In genomic region chr3L:19073029-19073908, dm6 we compare ENCODE assay signal across 1 fruit fly cellular context.
TF ChIP-seq lines count a peak whose summit lies in the region.

No protein-coding gene starts in this region.

TF ChIP-seq in whole organism, embryonic, 481 proteins besides CTCF, POLR2A, EP300 and RAD21 (continued from another document and continues in another):
- TF ChIP-seq ara (GFP tag; IDR thresholded peaks at IDR 0.05; lab: Robert Waterston, UW), result peak; percentile 32; the same call in 1 of the 2 replicates
- 0 out of 2 replicates have a peak, but pooled peaks have one; percentile 6 for TF ChIP-seq Rfx (GFP tag; IDR thresholded peaks at IDR 0.05; lab: Robert Waterston, UW)
- no peak for TF ChIP-seq D19B (GFP tag; optimal IDR thresholded peaks at IDR 0.05; lab: Kevin White, UChicago)
- TF ChIP-seq gce (GFP tag; IDR thresholded peaks at IDR 0.05; lab: Robert Waterston, UW), result 0 out of 3 replicates have a peak, but pooled peaks have one; percentile 53
- TF ChIP-seq CG9932 (GFP tag; IDR thresholded peaks at IDR 0.05; lab: Robert Waterston, UW), result no peak
- peak; percentile 76 for TF ChIP-seq kni (GFP tag; optimal IDR thresholded peaks at IDR 0.05; lab: Kevin White, UChicago)
- TF ChIP-seq Awh (GFP tag; IDR thresholded peaks at IDR 0.05; lab: Robert Waterston, UW), result peak; percentile 71; the same call in 1 of the 2 replicates
- no peak for TF ChIP-seq Xrp1 (GFP tag; IDR thresholded peaks at IDR 0.05; lab: Robert Waterston, UW)
- peak; percentile 34 for TF ChIP-seq Sox102F (GFP tag; optimal IDR thresholded peaks at IDR 0.05; lab: Kevin White, UChicago)
- TF ChIP-seq Oli (tag; optimal IDR thresholded peaks at IDR 0.05; lab: Kevin White, UChicago), result no peak
- 0 out of 2 replicates have a peak, but pooled peaks have one; percentile 16 for TF ChIP-seq CG17328 (GFP tag; IDR thresholded peaks at IDR 0.05; lab: Robert Waterston, UW)
- TF ChIP-seq CG13287 (GFP tag; IDR thresholded peaks at IDR 0.05; lab: Robert Waterston, UW; ENCODE audit: partially characterized antibody), result no peak
- TF ChIP-seq Med (GFP tag; lab: Kevin White, UChicago), result peak; percentile 75
- peak; percentile 19 for TF ChIP-seq kay (GFP tag; optimal IDR thresholded peaks at IDR 0.05; lab: Kevin White, UChicago)
- peak; percentile 31 for TF ChIP-seq CG11723 (GFP tag; optimal IDR thresholded peaks at IDR 0.05; lab: Kevin White, UChicago)
- TF ChIP-seq maf-S (GFP tag; optimal IDR thresholded peaks at IDR 0.05; lab: Kevin White, UChicago), result no peak
- no peak for TF ChIP-seq CG10959 (GFP tag; IDR thresholded peaks at IDR 0.05; lab: Robert Waterston, UW)
- TF ChIP-seq dmrt99B (tag; optimal IDR thresholded peaks at IDR 0.05; lab: Kevin White, UChicago), result peak; percentile 20
- TF ChIP-seq CG7556 (GFP tag; optimal IDR thresholded peaks at IDR 0.05; lab: Kevin White, UChicago), result no peak
- TF ChIP-seq cato (GFP tag; optimal IDR thresholded peaks at IDR 0.05; lab: Kevin White, UChicago; ENCODE audit: borderline replicate concordance), result no peak
- no peak for TF ChIP-seq Oaz (GFP tag; IDR thresholded peaks at IDR 0.05; lab: Robert Waterston, UW)
- TF ChIP-seq CG8359 (GFP tag; optimal IDR thresholded peaks at IDR 0.05; lab: Kevin White, UChicago; ENCODE audit: borderline replicate concordance), result peak; percentile 34
- TF ChIP-seq lab (GFP tag; optimal IDR thresholded peaks at IDR 0.05; lab: Kevin White, UChicago), result peak; percentile 22
- TF ChIP-seq Atf3 (GFP tag; optimal IDR thresholded peaks at IDR 0.05; lab: Kevin White, UChicago), result no peak
- no peak for TF ChIP-seq run (tag; optimal IDR thresholded peaks at IDR 0.05; lab: Kevin White, UChicago)
- peak; percentile 49; the same call in 1 of the 2 replicates for TF ChIP-seq Drgx (GFP tag; IDR thresholded peaks at IDR 0.05; lab: Robert Waterston, UW)
- TF ChIP-seq so (GFP tag; IDR thresholded peaks at IDR 0.05; lab: Robert Waterston, UW), result peak; percentile 49; the same call in 1 of the 3 replicates
- TF ChIP-seq HHEX (GFP tag; optimal IDR thresholded peaks at IDR 0.05; lab: Kevin White, UChicago), result no peak
- no peak for TF ChIP-seq CG10565 (GFP tag; optimal IDR thresholded peaks at IDR 0.05; lab: Kevin White, UChicago)
- TF ChIP-seq CG5245 (GFP tag; optimal IDR thresholded peaks at IDR 0.05; lab: Kevin White, UChicago), result no peak
- peak; percentile 1 for TF ChIP-seq CG8388 (GFP tag; optimal IDR thresholded peaks at IDR 0.05; lab: Kevin White, UChicago)
- no peak for TF ChIP-seq unpg (GFP tag; optimal IDR thresholded peaks at IDR 0.05; lab: Kevin White, UChicago)
- TF ChIP-seq CG7928 (GFP tag; optimal IDR thresholded peaks at IDR 0.05; lab: Kevin White, UChicago), result no peak
- TF ChIP-seq Hr51 (GFP tag; optimal IDR thresholded peaks at IDR 0.05; lab: Kevin White, UChicago), result no peak
- TF ChIP-seq vvl (GFP tag; IDR thresholded peaks at IDR 0.05; lab: Robert Waterston, UW), result peak; percentile 10; the same call in 1 of the 2 replicates
- TF ChIP-seq sr (GFP tag; IDR thresholded peaks at IDR 0.05; lab: Robert Waterston, UW), result peak; percentile 97
- peak; percentile 37 for TF ChIP-seq odd (GFP tag; optimal IDR thresholded peaks at IDR 0.05; lab: Kevin White, UChicago)
- TF ChIP-seq CG14667 (GFP tag; IDR thresholded peaks at IDR 0.05; lab: Robert Waterston, UW), result no peak
- TF ChIP-seq gro (GFP tag; optimal IDR thresholded peaks at IDR 0.05; lab: Kevin White, UChicago), result no peak
- peak; percentile 40 for TF ChIP-seq cg (GFP tag; optimal IDR thresholded peaks at IDR 0.05; lab: Kevin White, UChicago)
- TF ChIP-seq tgo (GFP tag; IDR thresholded peaks at IDR 0.05; lab: Robert Waterston, UW), result no peak
- TF ChIP-seq CG11093 (GFP tag; IDR thresholded peaks at IDR 0.05; lab: Robert Waterston, UW), result 0 out of 3 replicates have a peak, but pooled peaks have one; percentile 20
- no peak for TF ChIP-seq Neu2 (GFP tag; optimal IDR thresholded peaks at IDR 0.05; lab: Kevin White, UChicago; ENCODE audit: borderline replicate concordance)
- peak; percentile 7; the same call in 1 of the 2 replicates for TF ChIP-seq stc (GFP tag; IDR thresholded peaks at IDR 0.05; lab: Robert Waterston, UW)
- TF ChIP-seq salm (tag; optimal IDR thresholded peaks at IDR 0.05; lab: Kevin White, UChicago), result no peak
- peak; percentile 23 for TF ChIP-seq CG2678 (tag; optimal IDR thresholded peaks at IDR 0.05; lab: Kevin White, UChicago)
- 0 out of 2 replicates have a peak, but pooled peaks have one; percentile 17 for TF ChIP-seq CG8765 (GFP tag; IDR thresholded peaks at IDR 0.05; lab: Robert Waterston, UW)
- TF ChIP-seq ftz-f1 (GFP tag; optimal IDR thresholded peaks at IDR 0.05; lab: Kevin White, UChicago), result no peak
- no peak for TF ChIP-seq h (optimal IDR thresholded peaks at IDR 0.05; lab: Kevin White, UChicago)
- peak; percentile 55 for TF ChIP-seq onecut (GFP tag; IDR thresholded peaks at IDR 0.05; lab: Robert Waterston, UW)
- TF ChIP-seq nau (GFP tag; optimal IDR thresholded peaks at IDR 0.05; lab: Kevin White, UChicago), result peak; percentile 7
- TF ChIP-seq CG7987 (GFP tag; optimal IDR thresholded peaks at IDR 0.05; lab: Kevin White, UChicago), result peak; percentile 23
- TF ChIP-seq ATbp (GFP tag; optimal IDR thresholded peaks at IDR 0.05; lab: Kevin White, UChicago), result peak; percentile 88
- no peak for TF ChIP-seq gfzf (GFP tag; optimal IDR thresholded peaks at IDR 0.05; lab: Kevin White, UChicago)
- peak in 1 of 2 experiments; percentile 67 for TF ChIP-seq Pdp1 (GFP tag; optimal IDR thresholded peaks at IDR 0.05; lab: Kevin White, UChicago)
- no peak for TF ChIP-seq CG8290 (GFP tag; optimal IDR thresholded peaks at IDR 0.05; lab: Kevin White, UChicago)
- peak in 1 of 2 experiments; percentile 18 for TF ChIP-seq CG8290 (tag; optimal IDR thresholded peaks at IDR 0.05; lab: Kevin White, UChicago)
- TF ChIP-seq B-H1 (GFP tag; IDR thresholded peaks at IDR 0.05; lab: Robert Waterston, UW), result no peak
- no peak for TF ChIP-seq lmd (GFP tag; IDR thresholded peaks at IDR 0.05; lab: Robert Waterston, UW)
- TF ChIP-seq CG7372 (GFP tag; IDR thresholded peaks at IDR 0.05; lab: Robert Waterston, UW), result peak; percentile 68
- peak; percentile 61 for TF ChIP-seq fd64A (GFP tag; optimal IDR thresholded peaks at IDR 0.05; lab: Kevin White, UChicago)
- TF ChIP-seq gem (tag; optimal IDR thresholded peaks at IDR 0.05; lab: Kevin White, UChicago), result peak; percentile 35
- TF ChIP-seq CG11504 (tag; optimal IDR thresholded peaks at IDR 0.05; lab: Kevin White, UChicago), result peak; percentile 6
- peak; percentile 52 for TF ChIP-seq CG3407 (GFP tag; optimal IDR thresholded peaks at IDR 0.05; lab: Kevin White, UChicago)
- 0 out of 2 replicates have a peak, but pooled peaks have one; percentile 23 for TF ChIP-seq CG1024 (GFP tag; IDR thresholded peaks at IDR 0.05; lab: Robert Waterston, UW)
- TF ChIP-seq CG12071 (GFP tag; optimal IDR thresholded peaks at IDR 0.05; lab: Kevin White, UChicago), result peak; percentile 24
- 0 out of 2 replicates have a peak, but pooled peaks have one; percentile 31 for TF ChIP-seq ap (GFP tag; IDR thresholded peaks at IDR 0.05; lab: Robert Waterston, UW)
- peak; percentile 61 for TF ChIP-seq sens (GFP tag; lab: Kevin White, UChicago)
- peak; percentile 1 for TF ChIP-seq nerfin-1 (tag; optimal IDR thresholded peaks at IDR 0.05; lab: Kevin White, UChicago)
- no peak for TF ChIP-seq btn (GFP tag; optimal IDR thresholded peaks at IDR 0.05; lab: Kevin White, UChicago)
- no peak for TF ChIP-seq en (GFP tag; optimal IDR thresholded peaks at IDR 0.05; lab: Kevin White, UChicago)
- TF ChIP-seq CG13424 (tag; optimal IDR thresholded peaks at IDR 0.05; lab: Kevin White, UChicago), result no peak
- TF ChIP-seq CG4707 (GFP tag; optimal IDR thresholded peaks at IDR 0.05; lab: Kevin White, UChicago), result peak; percentile 10
- TF ChIP-seq CG12769 (tag; optimal IDR thresholded peaks at IDR 0.05; lab: Kevin White, UChicago), result peak; percentile 69
- TF ChIP-seq Ssrp (tag; optimal IDR thresholded peaks at IDR 0.05; lab: Kevin White, UChicago), result no peak
- peak; percentile 69; the same call in 2 of the 3 replicates for TF ChIP-seq ci (GFP tag; IDR thresholded peaks at IDR 0.05; lab: Robert Waterston, UW)
- TF ChIP-seq Asciz (GFP tag; optimal IDR thresholded peaks at IDR 0.05; lab: Kevin White, UChicago), result peak; percentile 57
- TF ChIP-seq grau (tag; optimal IDR thresholded peaks at IDR 0.05; lab: Kevin White, UChicago), result no peak
- TF ChIP-seq ken (GFP tag; IDR thresholded peaks at IDR 0.05; lab: Robert Waterston, UW), result no peak
- no peak for TF ChIP-seq nerfin-2 (GFP tag; IDR thresholded peaks at IDR 0.05; lab: Robert Waterston, UW; ENCODE audit: partially characterized antibody)
- TF ChIP-seq CG6813 (GFP tag; optimal IDR thresholded peaks at IDR 0.05; lab: Kevin White, UChicago), result peak; percentile 0
- TF ChIP-seq CG17359 (tag; optimal IDR thresholded peaks at IDR 0.05; lab: Kevin White, UChicago), result peak; percentile 53
- peak; percentile 52 for TF ChIP-seq sqz (GFP tag; optimal IDR thresholded peaks at IDR 0.05; lab: Kevin White, UChicago)
- 0 out of 2 replicates have a peak, but pooled peaks have one; percentile 13 for TF ChIP-seq CG3847 (GFP tag; IDR thresholded peaks at IDR 0.05; lab: Robert Waterston, UW)
- no peak for TF ChIP-seq D (optimal IDR thresholded peaks at IDR 0.05; lab: Kevin White, UChicago)
- peak; percentile 14 for TF ChIP-seq D (GFP tag; optimal IDR thresholded peaks at IDR 0.05; lab: Kevin White, UChicago)
- no peak for TF ChIP-seq Dad (GFP tag; optimal IDR thresholded peaks at IDR 0.05; lab: Kevin White, UChicago)
- peak; percentile 4 for TF ChIP-seq pnt (GFP tag; optimal IDR thresholded peaks at IDR 0.05; lab: Kevin White, UChicago)
- TF ChIP-seq Mrtf (GFP tag; IDR thresholded peaks at IDR 0.05; lab: Robert Waterston, UW), result 0 out of 3 replicates have a peak, but pooled peaks have one; percentile 46
- TF ChIP-seq CG1792 (GFP tag; optimal IDR thresholded peaks at IDR 0.05; lab: Kevin White, UChicago), result no peak
- 0 out of 2 replicates have a peak, but pooled peaks have one; percentile 8 for TF ChIP-seq Bgb (GFP tag; IDR thresholded peaks at IDR 0.05; lab: Robert Waterston, UW; ENCODE audit: partially characterized antibody)
- TF ChIP-seq kah (GFP tag; optimal IDR thresholded peaks at IDR 0.05; lab: Kevin White, UChicago), result no peak
- TF ChIP-seq hkb (optimal IDR thresholded peaks at IDR 0.05; lab: Kevin White, UChicago), result no peak
- peak; percentile 53; the same call in 1 of the 2 replicates for TF ChIP-seq hkb (GFP tag; IDR thresholded peaks at IDR 0.05; lab: Robert Waterston, UW)
- peak; percentile 36 for TF ChIP-seq CG1529 (GFP tag; optimal IDR thresholded peaks at IDR 0.05; lab: Kevin White, UChicago)
- peak; percentile 3 for TF ChIP-seq Hey (tag; optimal IDR thresholded peaks at IDR 0.05; lab: Kevin White, UChicago)
- TF ChIP-seq CG11247 (GFP tag; IDR thresholded peaks at IDR 0.05; lab: Robert Waterston, UW), result 0 out of 2 replicates have a peak, but pooled peaks have one; percentile 23
- no peak for TF ChIP-seq CG12299 (tag; optimal IDR thresholded peaks at IDR 0.05; lab: Kevin White, UChicago)
- no peak for TF ChIP-seq pum (GFP tag; optimal IDR thresholded peaks at IDR 0.05; lab: Kevin White, UChicago)
- TF ChIP-seq CG43689 (GFP tag; IDR thresholded peaks at IDR 0.05; lab: Robert Waterston, UW), result 0 out of 2 replicates have a peak, but pooled peaks have one; percentile 17
- TF ChIP-seq tap (tag; optimal IDR thresholded peaks at IDR 0.05; lab: Kevin White, UChicago), result no peak
- no peak for TF ChIP-seq CG18476 (GFP tag; optimal IDR thresholded peaks at IDR 0.05; lab: Kevin White, UChicago)
- TF ChIP-seq pros (GFP tag; optimal IDR thresholded peaks at IDR 0.05; lab: Kevin White, UChicago), result no peak
- TF ChIP-seq CG14710 (tag; optimal IDR thresholded peaks at IDR 0.05; lab: Kevin White, UChicago), result no peak
- TF ChIP-seq CG2199 (GFP tag; IDR thresholded peaks at IDR 0.05; lab: Robert Waterston, UW), result peak; percentile 37; the same call in 1 of the 3 replicates
- 0 out of 4 replicates have a peak, but pooled peaks have one; percentile 28 for TF ChIP-seq chinmo (GFP tag; IDR thresholded peaks at IDR 0.05; lab: Robert Waterston, UW; ENCODE audit: partially characterized antibody)
- no peak for TF ChIP-seq otp (GFP tag; IDR thresholded peaks at IDR 0.05; lab: Robert Waterston, UW)
- TF ChIP-seq sc (optimal IDR thresholded peaks at IDR 0.05; lab: Kevin White, UChicago), result no peak
- peak; percentile 1 for TF ChIP-seq sc (GFP tag; optimal IDR thresholded peaks at IDR 0.05; lab: Kevin White, UChicago)
- TF ChIP-seq CG5180 (GFP tag; optimal IDR thresholded peaks at IDR 0.05; lab: Kevin White, UChicago), result peak; percentile 58
- TF ChIP-seq Bteb2 (GFP tag; optimal IDR thresholded peaks at IDR 0.05; lab: Kevin White, UChicago), result no peak
- no peak for TF ChIP-seq sisA (GFP tag; IDR thresholded peaks at IDR 0.05; lab: Robert Waterston, UW)
- no peak for TF ChIP-seq ranshi (GFP tag; IDR thresholded peaks at IDR 0.05; lab: Robert Waterston, UW)
- TF ChIP-seq CG5953 (GFP tag; IDR thresholded peaks at IDR 0.05; lab: Robert Waterston, UW), result peak; percentile 70
- TF ChIP-seq bsh (GFP tag; optimal IDR thresholded peaks at IDR 0.05; lab: Kevin White, UChicago), result peak in 1 of 2 experiments; percentile 7
- TF ChIP-seq CG9437 (GFP tag; optimal IDR thresholded peaks at IDR 0.05; lab: Kevin White, UChicago), result no peak
- TF ChIP-seq Lim3 (GFP tag; IDR thresholded peaks at IDR 0.05; lab: Robert Waterston, UW), result no peak
- TF ChIP-seq bowl (GFP tag; IDR thresholded peaks at IDR 0.05; lab: Robert Waterston, UW), result peak; percentile 26; the same call in 1 of the 2 replicates
- TF ChIP-seq wek (GFP tag; optimal IDR thresholded peaks at IDR 0.05; lab: Kevin White, UChicago), result peak; percentile 45
- no peak for TF ChIP-seq CG14441 (GFP tag; IDR thresholded peaks at IDR 0.05; lab: Robert Waterston, UW)
- TF ChIP-seq CG17912 (GFP tag; optimal IDR thresholded peaks at IDR 0.05; lab: Kevin White, UChicago), result peak; percentile 38
- no peak for TF ChIP-seq Hr78 (GFP tag; optimal IDR thresholded peaks at IDR 0.05; lab: Kevin White, UChicago)
- no peak for TF ChIP-seq ato (GFP tag; IDR thresholded peaks at IDR 0.05; lab: Robert Waterston, UW; ENCODE audit: partially characterized antibody)
- no peak for TF ChIP-seq Adf1 (GFP tag; IDR thresholded peaks at IDR 0.05; lab: Robert Waterston, UW)
- TF ChIP-seq CG2712 (tag; optimal IDR thresholded peaks at IDR 0.05; lab: Kevin White, UChicago), result no peak
- TF ChIP-seq sna (GFP tag; IDR thresholded peaks at IDR 0.05; lab: Robert Waterston, UW; ENCODE audit: partially characterized antibody), result 0 out of 2 replicates have a peak, but pooled peaks have one; percentile 18
- peak in 1 of 2 experiments; percentile 3 for TF ChIP-seq dpn (GFP tag; optimal IDR thresholded peaks at IDR 0.05; lab: Kevin White, UChicago)
- TF ChIP-seq ewg (GFP tag; optimal IDR thresholded peaks at IDR 0.05; lab: Kevin White, UChicago), result peak; percentile 37
